Worm (Caenorhabditis elegans) whole organism, late embryonic: ENCODE data around the gene rpt-1.
A peak's percentile ranks its signal among the peaks of the same experiment; 100 is the strongest.

Experiments used
- ama-1 ChIP-seq: fragments of 150-350 bp; optimal IDR thresholded peaks from 2 replicates; lab custom pipeline; 2014
- ceh-31 ChIP-seq: sonication (generic microtip); optimal IDR thresholded peaks from 2 replicates; lab custom pipeline; 2016; ENCODE audit warnings: missing genetic modification characterization, missing compliant biosample characterization
- ceh-9 ChIP-seq: sonication (generic microtip); optimal IDR thresholded peaks from 2 replicates; lab custom pipeline; 2016; ENCODE audit warnings: mild to moderate bottlenecking, missing genetic modification characterization, inconsistent platforms, missing compliant biosample characterization
- gmeb-2 ChIP-seq: sonication (generic microtip); optimal IDR thresholded peaks from 2 replicates; lab custom pipeline; 2016; ENCODE audit warnings: missing genetic modification characterization, inconsistent platforms, missing compliant biosample characterization
- nhr-11 ChIP-seq: fragments of 150-350 bp; optimal IDR thresholded peaks from 2 replicates; lab custom pipeline; 2014; ENCODE audit warnings: missing biosample characterization, missing genetic modification characterization
- pha-4 ChIP-seq: fragments of 150-350 bp; optimal IDR thresholded peaks from 2 replicates; lab custom pipeline; 2018; ENCODE audit warnings: missing biosample characterization, missing genetic modification reagents, missing genetic modification characterization
- pqm-1 ChIP-seq: sonication (generic microtip); optimal IDR thresholded peaks from 2 replicates; lab custom pipeline; 2016; ENCODE audit warnings: missing genetic modification characterization, missing compliant biosample characterization

DNA sequence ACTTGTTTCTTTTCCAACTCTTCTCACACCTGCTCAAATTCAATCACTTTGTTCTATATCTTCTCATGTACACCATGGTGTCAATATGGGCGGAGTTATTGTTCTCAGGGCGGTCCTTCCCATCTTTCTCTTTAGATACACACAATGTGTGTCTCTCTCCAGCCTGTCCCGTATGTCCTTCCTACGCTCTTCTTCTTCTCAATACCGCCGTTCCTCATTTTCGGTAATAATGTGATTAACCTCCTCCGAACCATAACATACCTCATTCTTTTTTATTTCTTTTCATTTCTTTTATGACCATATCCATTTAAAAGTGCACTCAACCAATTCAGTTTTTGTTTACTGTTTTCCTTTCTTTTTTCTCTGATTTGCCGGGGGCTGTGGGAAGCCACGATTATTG, 26.6 kb downstream of the rpt-1 start:
- TF ChIP-seq ama-1 (lab: Kevin White, UChicago), result peak; percentile 17
- peak; percentile 2 for TF ChIP-seq ceh-31 (tag; lab: Kevin White, UChicago)
- TF ChIP-seq nhr-11 (tag; lab: Kevin White, UChicago), result no peak
- TF ChIP-seq ceh-9 (tag; lab: Kevin White, UChicago), result no peak
- TF ChIP-seq pqm-1 (tag; lab: Kevin White, UChicago), result no peak
- TF ChIP-seq gmeb-2 (tag; lab: Kevin White, UChicago), result no peak
- no peak for TF ChIP-seq pha-4 (tag; lab: Kevin White, UChicago)
